Fruit fly (Drosophila melanogaster) S2 (cell line): ENCODE measurements around the gene Lectin-galC1.
A peak's percentile ranks its signal among the peaks of the same experiment; 100 is the strongest.

ENCODE experiments used
- CG8478 ChIP-seq: fragments of >200 bp; optimal IDR thresholded peaks from 2 replicates; lab custom pipeline; 2018
- CTCF ChIP-seq, 2 experiments: fragments of >200 bp; optimal IDR thresholded peaks; 2 replicates each; lab custom pipeline; 2018

Gene Lectin-galC1

DNA sequence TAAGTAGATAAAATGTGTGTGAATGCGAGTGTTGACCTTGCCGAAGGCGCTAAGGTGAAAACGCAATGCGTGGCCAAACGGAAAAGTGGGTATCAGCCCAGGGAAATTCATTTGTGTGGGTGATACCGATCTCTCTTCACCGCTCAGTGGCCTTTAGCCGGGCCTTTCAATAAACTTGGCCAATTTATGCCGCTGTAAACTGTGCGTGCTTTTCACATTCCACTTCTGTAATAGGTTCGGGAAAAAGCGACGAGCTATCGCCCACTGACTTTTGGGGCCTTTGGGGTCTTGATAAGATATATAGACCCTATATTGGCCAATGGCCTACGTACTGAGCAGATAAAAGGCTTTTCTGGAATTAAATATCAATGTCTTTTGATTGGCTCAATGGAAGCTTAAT is 4.3 kb downstream of the Lectin-galC1 start:
- TF ChIP-seq CG8478 (lab: Kevin White, UChicago) = no peak
- no peak for TF ChIP-seq CTCF (optimal IDR thresholded peaks at IDR 0.05; lab: Kevin White, UChicago)

DNA sequence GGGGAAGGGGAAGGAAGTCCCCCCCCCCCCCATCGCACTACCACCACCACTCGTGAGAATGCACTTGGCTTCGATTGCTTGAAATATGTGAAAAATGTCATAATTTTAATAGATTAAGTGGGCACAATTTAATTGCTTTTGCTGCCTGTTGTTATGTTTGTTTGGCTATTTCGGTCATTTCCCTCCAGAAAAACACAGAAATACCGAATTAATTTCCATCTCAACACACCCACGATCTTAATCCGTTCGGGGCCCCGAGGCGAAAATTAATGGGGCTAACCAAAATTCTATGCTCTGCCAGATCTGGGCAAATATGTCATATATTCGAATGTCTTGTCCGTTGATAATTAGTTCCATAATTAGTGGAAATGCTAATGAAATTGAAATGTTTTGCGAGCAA is 5.4 kb downstream of the Lectin-galC1 start:
- TF ChIP-seq CTCF (optimal IDR thresholded peaks at IDR 0.05; lab: Kevin White, UChicago) = no peak
- no peak for TF ChIP-seq CG8478 (lab: Kevin White, UChicago)

DNA sequence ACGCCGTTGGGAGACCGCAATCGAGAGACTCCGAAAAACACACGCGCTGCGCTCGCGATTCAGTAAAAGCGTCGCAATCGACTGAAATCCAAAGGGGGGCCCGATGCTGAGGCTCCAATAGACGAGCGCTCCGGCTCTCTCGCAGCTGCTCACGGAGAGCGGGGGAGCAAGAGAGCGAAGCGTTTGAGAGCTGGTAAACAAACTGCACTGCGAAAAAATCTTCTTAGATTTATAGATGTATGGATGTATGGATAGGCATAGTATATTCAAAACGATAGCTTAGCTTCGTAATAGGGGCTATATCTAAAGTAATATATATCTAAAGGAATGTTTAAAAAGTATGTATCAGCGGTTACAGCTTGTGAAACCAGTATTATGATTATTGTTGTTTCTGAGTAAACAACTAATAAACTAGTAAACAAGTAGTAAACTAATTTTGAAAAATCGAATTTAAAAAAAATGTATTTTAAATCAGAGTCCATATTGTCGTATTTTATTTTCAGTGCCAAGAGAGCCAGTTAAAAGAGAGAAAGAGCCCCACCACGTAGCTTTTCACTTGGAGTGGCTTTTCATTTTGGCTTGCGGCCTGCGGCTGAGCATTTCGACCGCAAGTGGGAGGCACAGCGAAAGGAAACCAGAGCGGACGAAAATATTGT is 6.3 kb downstream of the Lectin-galC1 start, which contains the start of the genes Alp12 and CG13085:
Gene Alp12 (plus strand): TSS at position 584 of the 656 bp plus-strand sequence.
Gene CG13085 (plus strand): TSS at position 584 of the 656 bp plus-strand sequence.
- TF ChIP-seq CTCF (optimal IDR thresholded peaks at IDR 0.05; lab: Kevin White, UChicago) = no peak
- TF ChIP-seq CG8478 (lab: Kevin White, UChicago) = no peak

DNA sequence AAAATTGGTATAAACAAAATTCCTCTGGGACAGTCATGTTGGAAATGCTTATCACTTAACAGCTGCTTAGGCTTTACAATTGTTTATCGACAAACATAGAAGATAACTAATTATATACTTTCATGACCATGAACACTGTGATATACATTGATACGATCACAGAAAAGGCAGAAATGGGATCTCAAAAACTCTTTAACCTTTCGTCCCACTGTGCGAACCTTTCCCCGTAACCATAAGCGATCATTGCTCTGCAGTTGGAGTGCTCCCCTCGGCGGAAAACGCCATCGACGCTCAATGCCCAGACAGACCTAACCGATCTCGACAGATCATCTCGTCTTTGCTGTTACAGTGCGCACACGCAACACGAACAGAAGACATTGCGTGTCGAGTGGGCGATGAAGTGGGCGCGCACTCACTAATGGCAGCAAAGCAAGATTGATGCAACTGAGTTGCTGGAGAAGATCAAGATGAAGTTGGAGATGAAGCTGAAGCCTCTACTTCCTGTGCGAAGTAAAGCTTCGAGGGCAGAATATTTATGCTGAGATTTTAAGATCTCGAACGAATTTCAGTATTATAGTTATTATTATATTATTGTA is 7.2 kb downstream of the Lectin-galC1 start:
- no peak for TF ChIP-seq CTCF (optimal IDR thresholded peaks at IDR 0.05; lab: Kevin White, UChicago)
- no peak for TF ChIP-seq CG8478 (lab: Kevin White, UChicago)

DNA sequence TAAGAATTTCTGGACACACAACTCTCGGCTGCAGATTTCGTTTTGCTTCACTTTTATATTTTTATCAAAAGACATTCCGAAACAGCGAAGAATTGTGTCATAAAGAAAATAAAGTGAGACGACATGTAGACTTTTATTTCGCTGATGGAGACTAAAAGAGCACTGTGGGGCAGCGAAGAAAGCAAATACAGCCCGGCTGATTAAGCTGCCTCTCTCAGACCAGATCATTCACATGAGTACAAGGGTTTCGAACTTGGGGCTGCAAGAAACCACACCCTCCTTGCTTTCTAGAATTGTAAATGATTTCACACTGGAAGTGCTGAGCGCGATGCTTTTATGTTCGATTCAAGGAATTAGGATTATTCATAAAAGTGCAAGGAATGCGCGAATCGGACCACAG is 7.9 kb downstream of the Lectin-galC1 start:
- TF ChIP-seq CTCF (optimal IDR thresholded peaks at IDR 0.05; lab: Kevin White, UChicago) = peak in 1 of 2 experiments; percentile 2
- no peak for TF ChIP-seq CG8478 (lab: Kevin White, UChicago)

DNA sequence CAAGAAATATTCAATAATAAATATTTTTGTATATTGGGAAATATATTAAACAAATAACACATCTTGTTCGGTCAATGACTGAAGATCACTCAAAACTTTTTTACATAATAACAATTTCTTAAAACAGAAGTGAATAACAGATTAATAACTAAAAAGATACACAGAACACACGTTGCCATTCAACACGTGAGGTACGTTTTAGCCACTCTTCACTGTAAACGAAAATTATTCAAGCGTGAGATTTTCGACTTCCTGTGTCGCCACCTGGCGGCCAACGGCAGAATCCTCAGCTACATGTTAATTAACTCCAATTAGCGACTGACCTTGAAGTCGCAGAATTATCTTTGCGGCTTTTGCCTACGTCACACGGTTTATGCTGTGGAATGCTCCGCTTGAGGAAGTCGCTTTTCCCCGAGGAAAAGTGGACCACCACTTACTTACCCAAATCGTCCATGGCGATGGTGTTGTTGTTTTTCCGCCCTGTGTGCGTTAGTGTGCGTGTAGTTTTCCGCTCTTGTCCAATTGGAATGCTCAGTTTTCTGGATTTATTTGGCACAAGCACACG is 8.6 kb downstream of the Lectin-galC1 start:
- TF ChIP-seq CTCF (optimal IDR thresholded peaks at IDR 0.05; lab: Kevin White, UChicago) (peak; percentile 90 to 98), CG8478 (lab: Kevin White, UChicago) (no peak)

DNA sequence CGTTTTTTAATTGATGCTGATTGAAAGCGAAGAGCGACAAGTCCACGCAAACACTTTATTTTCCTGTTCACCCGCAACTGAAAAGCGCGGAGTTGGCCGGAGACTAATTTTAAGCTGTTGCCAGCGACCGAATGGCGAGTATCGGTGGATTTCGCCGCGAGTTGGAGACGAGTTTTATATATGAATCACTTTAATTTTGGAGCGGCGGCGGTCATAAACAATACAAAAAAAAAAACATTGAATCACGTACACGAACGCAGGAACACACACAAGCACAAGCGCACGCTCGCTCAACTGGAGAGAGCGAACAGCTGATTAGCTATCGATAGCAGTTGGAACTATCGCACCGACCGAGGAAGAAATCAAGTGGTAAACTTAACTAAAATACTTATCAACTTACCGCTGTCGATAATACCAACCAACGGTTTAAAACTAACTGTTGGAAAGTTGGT is 9.1 kb downstream of the Lectin-galC1 start, which contains the start of gene Pax:
Gene Pax (minus strand): TSS at position 267 of the 452 bp plus-strand sequence.
- TF ChIP-seq CTCF (optimal IDR thresholded peaks at IDR 0.05; lab: Kevin White, UChicago) (peak in 1 of 2 experiments; percentile 40), CG8478 (lab: Kevin White, UChicago) (no peak)

DNA sequence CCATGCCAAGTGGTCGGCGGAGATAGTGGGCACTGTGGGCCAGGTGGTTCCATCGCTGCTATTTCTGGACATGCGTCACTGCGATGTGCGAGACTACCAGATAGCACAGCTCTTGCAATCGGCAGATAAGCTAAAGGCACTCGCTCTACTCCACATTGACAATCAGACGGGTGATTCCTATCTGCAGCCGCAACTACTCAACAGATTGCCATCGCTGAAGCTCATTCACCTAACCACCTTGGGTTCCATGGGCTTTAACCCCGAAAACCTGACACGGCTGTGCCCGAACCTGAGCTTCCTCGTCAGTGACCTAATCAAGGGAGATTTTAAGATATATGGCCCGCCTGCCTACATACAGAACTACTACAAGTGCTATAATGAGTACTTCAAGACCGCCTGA is 12.5 kb downstream of the Lectin-galC1 start:
- no peak for TF ChIP-seq CTCF (optimal IDR thresholded peaks at IDR 0.05; lab: Kevin White, UChicago)
- no peak for TF ChIP-seq CG8478 (lab: Kevin White, UChicago)

DNA sequence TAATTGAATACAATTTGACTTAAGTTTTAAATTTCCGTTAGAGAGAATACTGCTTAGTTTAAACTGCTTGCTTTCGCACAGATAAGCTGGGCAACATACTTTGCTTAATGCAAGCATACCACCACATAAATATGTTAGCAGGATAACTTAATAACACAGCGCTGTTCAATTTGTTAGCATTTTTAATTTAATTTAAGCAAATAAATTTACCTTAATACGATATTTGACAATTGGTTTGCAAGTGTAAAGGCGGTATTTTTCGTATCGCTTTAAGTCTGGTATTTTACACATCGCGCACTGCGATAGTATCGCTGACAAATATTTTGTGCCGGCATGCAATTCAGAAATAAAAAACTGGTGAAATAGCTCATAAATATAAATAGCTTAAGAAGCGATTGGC is 13.1 kb downstream of the Lectin-galC1 start, which contains the start of gene RtcB:
Gene RtcB (plus strand): TSS at position 301 of the 400 bp plus-strand sequence.
- TF ChIP-seq CTCF (optimal IDR thresholded peaks at IDR 0.05; lab: Kevin White, UChicago) (peak; percentile 30 to 37), CG8478 (lab: Kevin White, UChicago) (no peak)

DNA sequence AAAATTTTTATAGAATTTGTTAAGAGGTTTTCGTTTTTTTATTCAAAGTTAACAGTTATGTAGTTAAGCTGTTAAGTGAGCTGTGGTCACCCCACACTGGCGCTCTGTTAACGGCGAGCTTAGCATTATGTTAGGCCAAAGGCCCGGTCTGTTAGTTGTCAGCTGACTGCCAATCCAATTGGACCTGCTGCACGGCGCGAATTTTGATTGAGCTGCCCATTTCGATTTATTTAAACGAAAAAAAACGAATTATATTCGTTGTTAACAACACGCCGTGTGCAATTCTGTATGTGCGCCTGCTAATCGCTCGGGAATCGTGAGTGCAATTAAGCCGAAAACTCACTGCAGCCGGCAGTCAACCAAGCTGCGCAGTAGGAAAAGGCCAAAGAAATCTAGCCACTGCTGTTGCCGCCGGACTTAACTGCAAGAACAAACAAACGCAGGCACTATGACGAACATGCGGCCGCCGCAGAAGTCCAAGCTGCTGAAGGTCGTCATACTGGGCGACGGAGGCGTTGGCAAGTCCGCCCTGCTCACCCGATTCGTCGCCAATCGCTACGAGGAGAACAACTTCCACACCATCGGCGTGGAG is 15.3 kb downstream of the Lectin-galC1 start, which contains the start of gene Rab9:
Gene Rab9 (plus strand): TSS at position 151 of the 592 bp plus-strand sequence.
- TF ChIP-seq CTCF (optimal IDR thresholded peaks at IDR 0.05; lab: Kevin White, UChicago) = no peak
- no peak for TF ChIP-seq CG8478 (lab: Kevin White, UChicago)

DNA sequence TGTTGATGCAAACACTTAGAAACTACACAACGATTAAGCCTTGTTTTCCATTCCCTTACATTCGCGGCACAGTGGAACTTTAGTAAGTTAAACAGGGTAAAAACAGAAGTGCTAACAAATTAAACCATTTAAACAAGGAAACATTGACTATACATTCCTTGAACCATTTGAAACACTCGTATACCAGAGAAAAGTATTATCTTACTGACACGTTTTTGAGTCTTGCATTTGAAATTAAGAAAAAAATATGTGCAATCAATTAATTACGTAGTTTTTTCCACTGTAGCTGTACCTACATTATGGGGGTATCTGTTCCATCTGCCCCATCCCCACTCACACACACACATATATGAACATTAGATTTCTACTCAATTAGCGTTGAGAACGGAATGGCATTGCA is 16.0 kb downstream of the Lectin-galC1 start:
- TF ChIP-seq CG8478 (lab: Kevin White, UChicago) (no peak), CTCF (optimal IDR thresholded peaks at IDR 0.05; lab: Kevin White, UChicago) (no peak)

DNA sequence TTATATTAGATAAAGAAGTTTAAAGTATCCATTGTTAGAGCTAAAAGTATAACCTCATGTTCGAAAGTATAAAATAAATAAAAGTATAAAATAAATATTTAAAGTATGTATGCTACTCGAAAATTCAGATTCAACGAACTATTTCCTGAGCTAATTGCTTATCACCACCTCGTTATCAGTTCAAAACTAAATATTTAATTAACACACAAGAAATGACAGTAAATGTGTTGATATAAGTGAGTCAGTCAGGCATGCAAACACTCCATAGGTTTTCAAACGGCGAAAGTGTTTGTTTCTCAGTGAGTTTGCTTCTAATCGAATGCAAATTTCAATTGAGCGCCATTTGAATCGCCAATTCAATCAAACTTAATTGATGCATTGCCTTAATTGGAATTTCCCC is 17.0 kb downstream of the Lectin-galC1 start:
- TF ChIP-seq CTCF (optimal IDR thresholded peaks at IDR 0.05; lab: Kevin White, UChicago) = no peak
- TF ChIP-seq CG8478 (lab: Kevin White, UChicago) = no peak

DNA sequence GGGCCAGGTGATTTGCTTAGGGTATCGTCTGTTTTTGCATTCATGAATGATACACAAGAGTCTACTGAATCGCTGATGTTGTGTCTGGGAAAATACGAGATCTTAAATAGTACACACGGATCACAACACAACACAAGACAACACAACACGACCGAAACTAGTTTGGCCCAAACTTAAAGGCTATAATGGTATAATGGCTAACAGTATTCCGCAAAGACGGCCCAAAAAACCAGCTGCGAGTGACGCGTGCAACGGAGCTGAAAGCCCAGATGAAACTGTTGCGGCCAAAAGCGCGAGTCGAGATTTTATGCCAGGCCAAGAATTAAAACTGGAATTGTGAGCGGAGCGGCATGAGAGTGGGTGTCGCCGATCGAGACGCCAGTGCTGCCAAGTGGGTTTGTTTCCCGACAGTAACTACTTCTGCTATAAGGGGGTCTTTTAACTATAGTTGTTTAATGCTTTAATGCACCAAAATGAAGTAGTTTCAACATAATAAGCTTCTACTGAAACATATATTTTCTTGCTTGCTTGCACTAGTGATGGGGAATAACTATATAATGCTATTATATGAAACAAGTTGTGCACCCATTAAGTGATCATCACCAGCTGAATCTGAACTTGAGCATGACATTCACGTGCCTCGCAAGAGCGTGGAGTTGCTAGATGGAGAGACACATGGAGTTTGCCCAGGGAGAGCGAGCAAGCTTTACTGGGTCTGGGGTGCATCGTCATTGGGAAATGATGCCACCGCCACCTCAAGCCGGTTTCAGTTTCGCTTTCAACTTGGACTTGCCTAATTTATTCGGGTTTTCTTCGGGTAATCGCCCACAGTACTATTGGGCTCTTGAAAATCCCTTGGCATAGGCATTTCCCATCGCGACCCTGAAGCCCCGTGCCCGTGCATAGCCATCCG is 21.7 kb downstream of the Lectin-galC1 start:
- no peak for TF ChIP-seq CTCF (optimal IDR thresholded peaks at IDR 0.05; lab: Kevin White, UChicago)
- TF ChIP-seq CG8478 (lab: Kevin White, UChicago) = no peak
